Worm (Caenorhabditis elegans) whole organism, L2 larva: ENCODE results near the gene nit-1.

Source experiments
- C34F6.9 ChIP-seq: fragments of 150-350 bp; optimal IDR thresholded peaks from 2 replicates; lab custom pipeline; 2014; ENCODE audit warnings: missing biosample characterization, missing genetic modification characterization
- R02D3.7 ChIP-seq: fragments of 150-350 bp; optimal IDR thresholded peaks from 2 replicates; lab custom pipeline; 2014; ENCODE audit warnings: missing biosample characterization, missing genetic modification characterization
- ZK546.5 ChIP-seq: sonication (generic microtip); optimal IDR thresholded peaks from 2 replicates; lab custom pipeline; 2017; ENCODE audit warnings: missing biosample characterization, missing genetic modification characterization
- ama-1 ChIP-seq: fragments of 150-350 bp; optimal IDR thresholded peaks from 2 replicates; lab custom pipeline; 2018; ENCODE audit warnings: inconsistent platforms
- blmp-1 ChIP-seq: sonication (generic microtip); optimal IDR thresholded peaks from 2 replicates; lab custom pipeline; 2017; ENCODE audit warnings: missing genetic modification characterization, mild to moderate bottlenecking, missing compliant biosample characterization, antibody characterized with exemption, moderate library complexity; ENCODE audit not compliant: insufficient read depth
- ceh-16 ChIP-seq: fragments of 150-350 bp; optimal IDR thresholded peaks from 2 replicates; lab custom pipeline; 2014; ENCODE audit warnings: missing biosample characterization, missing genetic modification characterization
- ceh-82 ChIP-seq: fragments of 150-350 bp; optimal IDR thresholded peaks from 2 replicates; lab custom pipeline; 2014; ENCODE audit warnings: missing biosample characterization, missing genetic modification characterization
- crh-2 ChIP-seq: sonication (generic microtip); optimal IDR thresholded peaks from 2 replicates; lab custom pipeline; 2017; ENCODE audit warnings: missing biosample characterization, missing genetic modification characterization
- elt-3 ChIP-seq: sonication (generic microtip); optimal IDR thresholded peaks from 2 replicates; lab custom pipeline; 2017; ENCODE audit warnings: missing biosample characterization, missing genetic modification characterization
- fos-1 ChIP-seq: fragments of 150-350 bp; optimal IDR thresholded peaks from 2 replicates; lab custom pipeline; 2014; ENCODE audit warnings: missing biosample characterization, missing genetic modification characterization
- lin-13 ChIP-seq: fragments of 150-350 bp; optimal IDR thresholded peaks from 2 replicates; lab custom pipeline; 2014; ENCODE audit warnings: missing biosample characterization, missing genetic modification reagents, missing genetic modification characterization
- lin-39 ChIP-seq: fragments of 150-350 bp; optimal IDR thresholded peaks from 2 replicates; lab custom pipeline; 2014; ENCODE audit warnings: missing biosample characterization, missing genetic modification reagents, missing genetic modification characterization
- lsy-2 ChIP-seq, 2 experiments: fragments of 150-350 bp in 1 of 2; sonication (generic microtip) in 1 of 2; optimal IDR thresholded peaks; 2 replicates each; lab custom pipeline; 2014 to 2017; ENCODE audit warnings: missing biosample characterization in 2 of 2, missing genetic modification characterization in 2 of 2
- mab-5 ChIP-seq: fragments of 150-350 bp; optimal IDR thresholded peaks from 2 replicates; lab custom pipeline; 2014; ENCODE audit warnings: missing biosample characterization, missing genetic modification characterization
- mbf-1 ChIP-seq: sonication (generic microtip); optimal IDR thresholded peaks from 2 replicates; lab custom pipeline; 2017; ENCODE audit warnings: missing biosample characterization, missing genetic modification characterization
- mdl-1 ChIP-seq, 2 experiments: fragments of 150-350 bp in 1 of 2; sonication (generic microtip) in 1 of 2; optimal IDR thresholded peaks; 2 replicates each; lab custom pipeline; 2017; ENCODE audit warnings: missing biosample characterization in 2 of 2, missing genetic modification characterization in 2 of 2
- nhr-11 ChIP-seq: fragments of 150-350 bp; optimal IDR thresholded peaks from 2 replicates; lab custom pipeline; 2014; ENCODE audit warnings: missing biosample characterization, missing genetic modification characterization
- nhr-12 ChIP-seq: fragments of 150-350 bp; optimal IDR thresholded peaks from 2 replicates; lab custom pipeline; 2014; ENCODE audit warnings: missing biosample characterization, missing genetic modification characterization
- nhr-129 ChIP-seq: fragments of 150-350 bp; optimal IDR thresholded peaks from 2 replicates; lab custom pipeline; 2014; ENCODE audit warnings: missing biosample characterization, missing genetic modification characterization
- nhr-21 ChIP-seq: fragments of 150-350 bp; optimal IDR thresholded peaks from 2 replicates; lab custom pipeline; 2014; ENCODE audit warnings: missing biosample characterization, missing genetic modification characterization
- nhr-6 ChIP-seq: fragments of 150-350 bp; optimal IDR thresholded peaks from 2 replicates; lab custom pipeline; 2014; ENCODE audit warnings: missing biosample characterization, missing genetic modification characterization
- nhr-77 ChIP-seq: fragments of 150-350 bp; optimal IDR thresholded peaks from 2 replicates; lab custom pipeline; 2014; ENCODE audit warnings: missing biosample characterization, missing genetic modification characterization
- skn-1 ChIP-seq: sonication (generic microtip); optimal IDR thresholded peaks from 2 replicates; lab custom pipeline; 2017; ENCODE audit warnings: missing biosample characterization, missing genetic modification characterization
- sma-3 ChIP-seq: sonication (generic microtip); optimal IDR thresholded peaks from 2 replicates; lab custom pipeline; 2016; ENCODE audit warnings: missing genetic modification reagents, missing genetic modification characterization, missing compliant biosample characterization
- sma-9 ChIP-seq, 2 experiments: fragments of 150-350 bp in 1 of 2; sonication (generic microtip) in 1 of 2; optimal IDR thresholded peaks; 2 replicates each; lab custom pipeline; 2014 to 2016; ENCODE audit warnings: missing genetic modification characterization in 2 of 2, mild to moderate bottlenecking in 1 of 2, missing biosample characterization in 1 of 2, missing compliant biosample characterization in 1 of 2, missing genetic modification reagents in 1 of 2, moderate library complexity in 1 of 2
- snpc-4 ChIP-seq: fragments of 150-350 bp; optimal IDR thresholded peaks from 2 replicates; lab custom pipeline; 2014; ENCODE audit warnings: missing biosample characterization, missing genetic modification characterization
- unc-39 ChIP-seq: fragments of 150-350 bp; optimal IDR thresholded peaks from 2 replicates; lab custom pipeline; 2014; ENCODE audit warnings: missing biosample characterization, missing genetic modification characterization
- unc-55 ChIP-seq: fragments of 150-350 bp; sonication (generic microtip); optimal IDR thresholded peaks from 3 replicates; lab custom pipeline; 2014; ENCODE audit warnings: missing biosample characterization, missing genetic modification reagents, missing genetic modification characterization
- zag-1 ChIP-seq: fragments of 150-350 bp; optimal IDR thresholded peaks from 2 replicates; lab custom pipeline; 2014; ENCODE audit warnings: missing biosample characterization, missing genetic modification characterization
- ztf-1 ChIP-seq: fragments of 200-800 bp; sonication (Bioruptor generic); conservative IDR thresholded peaks from 2 replicates; pipeline ENCODE4 v1.3.6; 2022; ENCODE audit warnings: missing genetic modification characterization, missing compliant biosample characterization
- ztf-11 ChIP-seq: sonication (generic microtip); optimal IDR thresholded peaks from 2 replicates; lab custom pipeline; 2017; ENCODE audit warnings: missing biosample characterization, missing genetic modification characterization
- ztf-4 ChIP-seq: fragments of 150-350 bp; optimal IDR thresholded peaks from 2 replicates; lab custom pipeline; 2014; ENCODE audit warnings: missing biosample characterization, missing genetic modification characterization

The nit-1 gene

ce11 chrIII:3966143-3966542, 44.1 kb downstream of the nit-1 start:
- TF ChIP-seq mdl-1 (tag; optimal IDR thresholded peaks at IDR 0.05; lab: Kevin White, UChicago) (no peak), elt-3 (no peak), nhr-12 (tag; lab: Kevin White, UChicago) (no peak)
- TF ChIP-seq, all 48 proteins: peak for 0

DNA sequence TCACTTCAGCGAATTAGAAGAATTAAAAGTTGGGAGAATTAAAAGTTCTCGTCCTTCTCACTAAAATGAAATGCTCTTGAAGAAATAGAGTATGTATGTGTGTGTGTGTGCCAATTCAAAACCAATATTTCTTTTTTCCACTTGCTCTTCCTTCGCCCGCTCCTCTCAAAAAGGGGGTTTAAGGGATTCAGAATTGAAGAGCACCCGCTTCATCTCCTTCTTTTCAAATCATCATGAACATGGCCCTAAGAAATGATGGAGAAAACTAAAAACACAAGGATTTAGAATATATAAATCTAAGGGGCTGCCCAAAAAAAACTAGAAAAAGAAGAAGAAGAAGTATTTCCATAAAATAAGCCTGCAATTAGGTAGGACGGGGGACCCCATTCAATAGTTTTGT, 47.1 kb downstream of the nit-1 start:
- TF ChIP-seq unc-39 (tag; lab: Kevin White, UChicago), result no peak
- TF ChIP-seq ceh-82 (tag; lab: Kevin White, UChicago), result no peak
- TF ChIP-seq unc-55 (GFP tag; lab: Kevin White, UChicago), result peak; percentile 42
- no peak for TF ChIP-seq mbf-1
- no peak for TF ChIP-seq skn-1 (tag; lab: Kevin White, UChicago)
- TF ChIP-seq sma-9 (GFP tag; optimal IDR thresholded peaks at IDR 0.05; lab: Kevin White, UChicago), result no peak
- no peak for TF ChIP-seq sma-9 (tag; optimal IDR thresholded peaks at IDR 0.05; lab: Kevin White, UChicago)
- no peak for TF ChIP-seq ceh-16
- no peak for TF ChIP-seq crh-2
- TF ChIP-seq nhr-6 (tag; lab: Kevin White, UChicago), result no peak
- TF ChIP-seq R02D3.7 (tag; lab: Kevin White, UChicago), result no peak
- no peak for TF ChIP-seq mab-5 (tag; lab: Kevin White, UChicago)
- no peak for TF ChIP-seq ztf-4 (tag; lab: Kevin White, UChicago)
- TF ChIP-seq ztf-1 (GFP tag; lab: Robert Waterston, UW), result no peak
- TF ChIP-seq lin-13 (GFP tag; lab: Kevin White, UChicago), result no peak
- no peak for TF ChIP-seq nhr-77 (tag; lab: Kevin White, UChicago)
- no peak for TF ChIP-seq snpc-4 (tag; lab: Kevin White, UChicago)
- TF ChIP-seq nhr-21 (tag; lab: Kevin White, UChicago), result no peak
- peak; percentile 16 for TF ChIP-seq zag-1 (tag; lab: Kevin White, UChicago)
- TF ChIP-seq lin-39 (tag; lab: Kevin White, UChicago), result peak; percentile 7
- no peak for TF ChIP-seq ZK546.5 (tag; lab: Kevin White, UChicago)
- no peak for TF ChIP-seq nhr-11 (tag; lab: Kevin White, UChicago)
- no peak for TF ChIP-seq ama-1 (lab: Kevin White, UChicago)
- no peak for TF ChIP-seq nhr-129 (tag; lab: Kevin White, UChicago)
- TF ChIP-seq blmp-1 (tag; lab: Kevin White, UChicago), result no peak
- TF ChIP-seq sma-3 (GFP tag; lab: Kevin White, UChicago), result no peak
- TF ChIP-seq ztf-11 (tag; lab: Kevin White, UChicago), result no peak

- no peak for TF ChIP-seq ztf-4 (tag; lab: Kevin White, UChicago)
- TF ChIP-seq C34F6.9, result no peak
- no peak for TF ChIP-seq fos-1 (tag; lab: Kevin White, UChicago)
- TF ChIP-seq nhr-21 (tag; lab: Kevin White, UChicago), result no peak
- TF ChIP-seq lsy-2 (tag; optimal IDR thresholded peaks at IDR 0.05; lab: Kevin White, UChicago), result no peak
- TF ChIP-seq mbf-1, result no peak
Measured at ce11 chrIII:3970395-3970794, 48.4 kb downstream of the nit-1 start.

DNA sequence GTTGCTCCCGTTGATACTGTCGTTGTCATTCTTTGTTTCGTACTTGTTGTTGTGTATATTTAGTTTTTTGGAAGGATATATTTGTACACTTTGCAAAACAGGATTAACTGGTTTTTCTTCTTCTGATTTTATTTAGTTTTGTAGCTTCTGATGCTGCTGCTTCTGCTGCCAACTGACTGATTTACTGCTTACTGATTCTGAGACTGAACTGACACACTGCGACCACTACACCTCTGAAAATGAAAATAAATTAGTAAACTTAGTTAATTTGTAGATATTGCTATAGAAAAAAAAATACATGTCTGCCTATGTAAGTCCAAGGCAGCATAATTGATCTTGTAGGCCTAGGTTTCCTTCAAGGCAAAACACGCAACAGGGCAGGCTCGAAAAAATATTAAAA, 50.7 kb downstream of the nit-1 start, which contains the start of gene R10E9.4:
R10E9.4 (minus strand) TSS at position 101 of the 400 bp plus-strand sequence.
- TF ChIP-seq ceh-16, result no peak
